Fruit fly (Drosophila melanogaster): Measurements from ENCODE around the gene Iml1.

The Iml1 gene

DNA sequence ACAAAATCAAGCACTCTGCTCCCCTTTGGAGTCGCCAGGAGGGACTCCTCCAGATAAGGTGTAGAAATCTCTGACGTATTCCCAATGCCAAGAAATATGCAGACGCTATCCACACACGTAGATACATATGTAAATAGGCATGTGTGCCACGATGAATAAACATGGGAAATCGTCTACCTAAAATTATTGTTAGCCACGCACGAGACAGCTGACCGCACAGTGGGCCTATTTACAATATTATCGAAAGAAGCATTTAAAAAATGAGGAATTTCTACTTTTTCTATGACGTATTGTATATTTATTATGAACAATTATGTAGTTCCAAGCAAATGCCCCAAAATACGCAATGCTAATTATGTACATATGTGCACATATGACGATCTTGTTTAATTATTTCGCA, 15.3 kb upstream of the Iml1 start:
- TF ChIP-seq zen2 (GFP tag; IDR thresholded peaks at IDR 0.05; ENCODE audit: partially characterized antibody) (no peak), CG12942 (GFP tag; optimal IDR thresholded peaks at IDR 0.05) (no peak), Max (GFP tag; optimal IDR thresholded peaks at IDR 0.05) (peak; percentile 33), twi (tag; optimal IDR thresholded peaks at IDR 0.05) (peak; percentile 13), Abd-B (GFP tag; optimal IDR thresholded peaks at IDR 0.05) (no peak), usp (GFP tag; optimal IDR thresholded peaks at IDR 0.05) (no peak), CG8388 (GFP tag; optimal IDR thresholded peaks at IDR 0.05) (no peak), Dad (GFP tag; optimal IDR thresholded peaks at IDR 0.05) (no peak), Adf1 (GFP tag; IDR thresholded peaks at IDR 0.05) (no peak), Eip74EF (GFP tag; optimal IDR thresholded peaks at IDR 0.05) (no peak), CG5245 (GFP tag; optimal IDR thresholded peaks at IDR 0.05) (no peak), Sry-δ (GFP tag; optimal IDR thresholded peaks at IDR 0.05) (no peak), vfl (GFP tag; optimal IDR thresholded peaks at IDR 0.05) (no peak), Blimp-1 (GFP tag; optimal IDR thresholded peaks at IDR 0.05) (peak; percentile 8), Antp (GFP tag; optimal IDR thresholded peaks at IDR 0.05) (no peak), CG12659 (GFP tag; optimal IDR thresholded peaks at IDR 0.05) (peak; percentile 27), ac (GFP tag; optimal IDR thresholded peaks at IDR 0.05) (no peak), fd102C (GFP tag; optimal IDR thresholded peaks at IDR 0.05) (peak; percentile 72), CG2199 (GFP tag; IDR thresholded peaks at IDR 0.05) (peak; percentile 78; the same call in 2 of the 3 replicates), Gsc (GFP tag; IDR thresholded peaks at IDR 0.05) (no peak), Dip2 (GFP tag; IDR thresholded peaks at IDR 0.05) (no peak), sc (optimal IDR thresholded peaks at IDR 0.05) (no peak), sc (GFP tag; optimal IDR thresholded peaks at IDR 0.05) (no peak), Spps (tag; optimal IDR thresholded peaks at IDR 0.05) (no peak), gt (GFP tag; IDR thresholded peaks at IDR 0.05) (no peak), gce (GFP tag; IDR thresholded peaks at IDR 0.05) (no peak), exex (tag; optimal IDR thresholded peaks at IDR 0.05) (no peak), inv (GFP tag; IDR thresholded peaks at IDR 0.05; ENCODE audit: partially characterized antibody) (no peak), CG1792 (GFP tag; optimal IDR thresholded peaks at IDR 0.05) (no peak), CG15011 (GFP tag; optimal IDR thresholded peaks at IDR 0.05) (peak; percentile 39), pita (GFP tag; optimal IDR thresholded peaks at IDR 0.05) (no peak), CG11695 (GFP tag; IDR thresholded peaks at IDR 0.05) (no peak), Trl (optimal IDR thresholded peaks at IDR 0.05) (no peak), Trl (GFP tag; optimal IDR thresholded peaks at IDR 0.05) (no peak), Dref (GFP tag; IDR thresholded peaks at IDR 0.05) (no peak), E2f1 (GFP tag; IDR thresholded peaks at IDR 0.05) (no peak), CG34376 (GFP tag; optimal IDR thresholded peaks at IDR 0.05) (no peak), Dll (GFP tag; IDR thresholded peaks at IDR 0.05; ENCODE audit: partially characterized antibody) (no peak), Stat92E (GFP tag; optimal IDR thresholded peaks at IDR 0.05) (no peak), CG10274 (GFP tag; optimal IDR thresholded peaks at IDR 0.05) (no peak), Dbx (GFP tag; IDR thresholded peaks at IDR 0.05) (0 out of 3 replicates have a peak, but pooled peaks have one; percentile 24), stc (GFP tag; IDR thresholded peaks at IDR 0.05) (peak; percentile 30; the same call in 1 of the 2 replicates), CG6689 (GFP tag; IDR thresholded peaks at IDR 0.05) (0 out of 2 replicates have a peak, but pooled peaks have one; percentile 20), bsh (GFP tag; optimal IDR thresholded peaks at IDR 0.05) (no peak), CG4360 (GFP tag; IDR thresholded peaks at IDR 0.05) (0 out of 2 replicates have a peak, but pooled peaks have one; percentile 42), CG33557 (GFP tag; optimal IDR thresholded peaks at IDR 0.05) (no peak), CG9727 (GFP tag; optimal IDR thresholded peaks at IDR 0.05) (no peak), CG30403 (GFP tag; optimal IDR thresholded peaks at IDR 0.05) (peak; percentile 36), toy (GFP tag; IDR thresholded peaks at IDR 0.05) (no peak), CG4707 (GFP tag; optimal IDR thresholded peaks at IDR 0.05) (peak; percentile 93), CG7556 (GFP tag; optimal IDR thresholded peaks at IDR 0.05) (no peak), insv (GFP tag; optimal IDR thresholded peaks at IDR 0.05) (no peak)

All from whole organism, embryonic.